Fruit fly (Drosophila melanogaster): Measurements from ENCODE around the gene CG11134.

CG11134 gene

dm6 chrX:13740062-13740461, 2.3 kb downstream of the CG11134 start (continued):
- peak; percentile 58 for TF ChIP-seq Oli (tag; optimal IDR thresholded peaks at IDR 0.05)
- no peak for TF ChIP-seq psq (GFP tag; optimal IDR thresholded peaks at IDR 0.05)
- peak; percentile 53; the same call in 1 of the 3 replicates for TF ChIP-seq z (GFP tag; IDR thresholded peaks at IDR 0.05)
- peak; percentile 46 for TF ChIP-seq dm (GFP tag; optimal IDR thresholded peaks at IDR 0.05)
- peak; percentile 60 for TF ChIP-seq CoRest (tag; optimal IDR thresholded peaks at IDR 0.05)
- TF ChIP-seq gfzf (GFP tag; optimal IDR thresholded peaks at IDR 0.05) = no peak
- TF ChIP-seq maf-S (GFP tag; optimal IDR thresholded peaks at IDR 0.05) = peak; percentile 68
- peak; percentile 97 for TF ChIP-seq Ets65A (GFP tag)
- peak; percentile 59; the same call in 1 of the 2 replicates for TF ChIP-seq cas (GFP tag; IDR thresholded peaks at IDR 0.05)
- no peak for TF ChIP-seq sna (GFP tag; IDR thresholded peaks at IDR 0.05; ENCODE audit: partially characterized antibody)
- TF ChIP-seq CG10267 (tag; optimal IDR thresholded peaks at IDR 0.05) = peak; percentile 48
- no peak for TF ChIP-seq knrl (GFP tag; IDR thresholded peaks at IDR 0.05; ENCODE audit: partially characterized antibody)
- no peak for TF ChIP-seq tll (GFP tag; optimal IDR thresholded peaks at IDR 0.05)
- no peak for TF ChIP-seq CG2116 (GFP tag; optimal IDR thresholded peaks at IDR 0.05)
- peak; percentile 65 for TF ChIP-seq BtbVII (GFP tag; optimal IDR thresholded peaks at IDR 0.05)
- TF ChIP-seq ken (GFP tag; IDR thresholded peaks at IDR 0.05) = peak; percentile 82
- TF ChIP-seq CG9932 (GFP tag; IDR thresholded peaks at IDR 0.05) = peak; percentile 89
- peak; percentile 62 for TF ChIP-seq CG18764 (GFP tag; optimal IDR thresholded peaks at IDR 0.05)
- TF ChIP-seq CG34422 (GFP tag; IDR thresholded peaks at IDR 0.05) = peak; percentile 75
- no peak for TF ChIP-seq Hr39 (optimal IDR thresholded peaks at IDR 0.05)
- no peak for TF ChIP-seq hbn (GFP tag; IDR thresholded peaks at IDR 0.05; ENCODE audit: partially characterized antibody)
- TF ChIP-seq Scr (GFP tag; IDR thresholded peaks at IDR 0.05; ENCODE audit: partially characterized antibody) = no peak
- TF ChIP-seq Dip2 (GFP tag; IDR thresholded peaks at IDR 0.05) = no peak
- TF ChIP-seq pfk (GFP tag; optimal IDR thresholded peaks at IDR 0.05) = peak; percentile 38
- peak; percentile 81 for TF ChIP-seq Fer3 (tag; optimal IDR thresholded peaks at IDR 0.05)
- TF ChIP-seq yki (optimal IDR thresholded peaks at IDR 0.05) = no peak
- TF ChIP-seq Sin3A (optimal IDR thresholded peaks at IDR 0.05) = no peak
- TF ChIP-seq ERR (GFP tag; optimal IDR thresholded peaks at IDR 0.05) = no peak
- peak; percentile 72 for TF ChIP-seq ara (GFP tag; IDR thresholded peaks at IDR 0.05)
- TF ChIP-seq CG15479 (GFP tag; optimal IDR thresholded peaks at IDR 0.05) = no peak
- no peak for TF ChIP-seq Dp (GFP tag; optimal IDR thresholded peaks at IDR 0.05)
- TF ChIP-seq CG9727 (GFP tag; optimal IDR thresholded peaks at IDR 0.05) = peak; percentile 3
- peak; percentile 74 for TF ChIP-seq CG3847 (GFP tag; IDR thresholded peaks at IDR 0.05)
- no peak for TF ChIP-seq fru (optimal IDR thresholded peaks at IDR 0.05)
- TF ChIP-seq Stat92E (GFP tag; optimal IDR thresholded peaks at IDR 0.05) = no peak
- no peak for TF ChIP-seq cad (GFP tag; optimal IDR thresholded peaks at IDR 0.05)
- TF ChIP-seq cato (GFP tag; optimal IDR thresholded peaks at IDR 0.05; ENCODE audit: borderline replicate concordance) = peak; percentile 9
- no peak for TF ChIP-seq HLH4C (GFP tag; IDR thresholded peaks at IDR 0.05; ENCODE audit: partially characterized antibody)
- peak; percentile 24; the same call in 1 of the 3 replicates for TF ChIP-seq jigr1 (GFP tag; IDR thresholded peaks at IDR 0.05)
- TF ChIP-seq CG11723 (GFP tag; optimal IDR thresholded peaks at IDR 0.05) = peak; percentile 34
- peak; percentile 69 for TF ChIP-seq Dip3 (GFP tag; optimal IDR thresholded peaks at IDR 0.05)
- TF ChIP-seq CG1832 (GFP tag; optimal IDR thresholded peaks at IDR 0.05) = no peak
- TF ChIP-seq aop (GFP tag; IDR thresholded peaks at IDR 0.05) = peak; percentile 47; the same call in 1 of the 2 replicates
- no peak for TF ChIP-seq eve (GFP tag; optimal IDR thresholded peaks at IDR 0.05)
- no peak for TF ChIP-seq zen (tag; optimal IDR thresholded peaks at IDR 0.05)
- TF ChIP-seq D19B (GFP tag; optimal IDR thresholded peaks at IDR 0.05) = peak; percentile 52
- peak; percentile 78 for TF ChIP-seq bcd (GFP tag; optimal IDR thresholded peaks at IDR 0.05)
- peak; percentile 46 for TF ChIP-seq CG18011 (GFP tag; optimal IDR thresholded peaks at IDR 0.05)
- TF ChIP-seq Meics (GFP tag; optimal IDR thresholded peaks at IDR 0.05) = peak; percentile 86
- peak; percentile 78 for TF ChIP-seq CG12744 (GFP tag; optimal IDR thresholded peaks at IDR 0.05)
- no peak for TF ChIP-seq crp (GFP tag; optimal IDR thresholded peaks at IDR 0.05)
- peak; percentile 57 for TF ChIP-seq CG31224 (GFP tag; IDR thresholded peaks at IDR 0.05)

Data from whole organism, embryonic.